Fruit fly (Drosophila melanogaster): Measurements from ENCODE around the gene moi.

DNA sequence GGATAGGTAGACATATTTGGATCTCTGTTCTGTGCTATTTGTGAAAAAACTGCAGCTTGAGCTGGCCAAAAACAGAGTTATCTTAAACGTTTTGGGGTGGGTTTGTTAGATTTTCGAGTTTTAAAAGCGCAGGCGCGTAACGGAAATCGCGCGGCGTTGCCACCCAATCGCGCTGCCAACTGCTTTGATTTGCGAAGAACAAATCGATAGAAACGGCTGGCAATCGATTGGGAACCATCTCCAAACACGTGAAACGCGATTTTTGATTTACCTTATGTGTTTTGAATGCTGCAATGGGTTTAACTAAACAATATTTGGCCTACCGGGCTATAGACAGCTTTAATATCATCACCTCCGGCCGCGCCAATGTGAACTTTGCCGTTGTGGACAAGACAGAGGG lies 28.1 kb downstream of the moi start, which contains the start of the genes CG14312 and CG8064:
- TF ChIP-seq CG11504 (tag; optimal IDR thresholded peaks at IDR 0.05) (no peak), Pdp1 (GFP tag; optimal IDR thresholded peaks at IDR 0.05) (no peak), Dbx (GFP tag; IDR thresholded peaks at IDR 0.05) (peak; percentile 8; the same call in 1 of the 3 replicates), CG13894 (tag; optimal IDR thresholded peaks at IDR 0.05) (no peak), corto (GFP tag; optimal IDR thresholded peaks at IDR 0.05) (no peak)

Data from whole organism, embryonic.